Worm (Caenorhabditis elegans) whole organism, L4 larva: ENCODE measurements around the gene M03A1.8.
A peak's percentile ranks its signal among the peaks of the same experiment; 100 is the strongest.

Source experiments
- F37D6.2 ChIP-seq: sonication (generic microtip); optimal IDR thresholded peaks from 2 replicates; lab custom pipeline; 2016; ENCODE audit warnings: mild to moderate bottlenecking, missing genetic modification characterization, missing compliant biosample characterization
- F44E2.7 ChIP-seq: fragments of 200-800 bp; sonication (Bioruptor generic); IDR thresholded peaks from 2 replicates; pipeline ENCODE4 v2.1.2; 2022; ENCODE audit warnings: missing genetic modification characterization, missing compliant biosample characterization
- T26A8.4 ChIP-seq: fragments of 200-800 bp; sonication (Bioruptor generic); IDR thresholded peaks from 2 replicates; pipeline ENCODE4 v1.3.6; 2022; ENCODE audit warnings: missing genetic modification characterization, missing compliant biosample characterization
- ZK337.2 ChIP-seq: fragments of 200-800 bp; sonication (Bioruptor generic); IDR thresholded peaks from 2 replicates; pipeline ENCODE4 v1.3.6; 2022; ENCODE audit warnings: missing genetic modification reagents, missing genetic modification characterization, missing compliant biosample characterization
- ZK546.5 ChIP-seq, 2 experiments: sonication (generic microtip); optimal IDR thresholded peaks; 2 replicates each; lab custom pipeline; 2017; ENCODE audit warnings: missing biosample characterization in 2 of 2, missing genetic modification characterization in 2 of 2
- aha-1 ChIP-seq: fragments of 150-350 bp; peaks from one replicate; lab custom pipeline; 2014; ENCODE audit warnings: missing biosample characterization, missing genetic modification characterization
- ama-1 ChIP-seq: fragments of 150-350 bp; optimal IDR thresholded peaks from 2 replicates; lab custom pipeline; 2014; ENCODE audit warnings: inconsistent platforms, mixed read lengths
- attf-4 ChIP-seq: sonication (generic microtip); optimal IDR thresholded peaks from 3 replicates; lab custom pipeline; 2017; ENCODE audit warnings: missing biosample characterization, missing genetic modification characterization
- ceh-20 ChIP-seq: fragments of 200-800 bp; sonication (Bioruptor generic); IDR thresholded peaks from 2 replicates; pipeline ENCODE4 v1.3.6; 2022; ENCODE audit warnings: missing genetic modification reagents, missing genetic modification characterization, missing compliant biosample characterization
- ceh-44 ChIP-seq: fragments of 200-800 bp; sonication (Bioruptor generic); IDR thresholded peaks from 2 replicates; pipeline ENCODE4 v1.3.6; 2022; ENCODE audit warnings: missing genetic modification reagents, missing genetic modification characterization, missing compliant biosample characterization
- daf-12 ChIP-seq: fragments of 150-350 bp; optimal IDR thresholded peaks from 2 replicates; lab custom pipeline; 2014; ENCODE audit warnings: missing biosample characterization, missing genetic modification reagents, missing genetic modification characterization
- daf-16 ChIP-seq, 3 experiments: sonication (generic microtip); optimal IDR thresholded peaks; 2 replicates each; lab custom pipeline; 2016 to 2017; ENCODE audit warnings: missing genetic modification characterization in 3 of 3, missing genetic modification reagents in 3 of 3, mild to moderate bottlenecking in 2 of 3, missing compliant biosample characterization in 2 of 3, missing biosample characterization in 1 of 3, moderate library complexity in 1 of 3
- dmd-6 ChIP-seq: fragments of 200-800 bp; sonication (Bioruptor generic); IDR thresholded peaks from 2 replicates; pipeline ENCODE4 v1.3.6; 2022; ENCODE audit warnings: missing genetic modification reagents, missing genetic modification characterization, missing compliant biosample characterization
- dmd-9 ChIP-seq: fragments of 200-800 bp; sonication (Bioruptor generic); IDR thresholded peaks from 2 replicates; pipeline ENCODE4 v1.3.6; 2022; ENCODE audit warnings: missing genetic modification reagents, missing genetic modification characterization, missing compliant biosample characterization
- dve-1 ChIP-seq: sonication (generic microtip); optimal IDR thresholded peaks from 2 replicates; lab custom pipeline; 2017; ENCODE audit warnings: antibody characterized with exemption, mild to moderate bottlenecking, missing genetic modification characterization, missing compliant biosample characterization; ENCODE audit not compliant: insufficient read depth
- egl-27 ChIP-seq: sonication (generic microtip); optimal IDR thresholded peaks from 3 replicates; lab custom pipeline; 2017; ENCODE audit warnings: missing biosample characterization, missing genetic modification reagents, missing genetic modification characterization
- fkh-10 ChIP-seq: fragments of 150-350 bp; optimal IDR thresholded peaks from 2 replicates; lab custom pipeline; 2014; ENCODE audit warnings: missing biosample characterization, missing genetic modification reagents, missing genetic modification characterization
- fos-1 ChIP-seq: fragments of 150-350 bp; optimal IDR thresholded peaks from 2 replicates; lab custom pipeline; 2014; ENCODE audit warnings: missing biosample characterization, missing genetic modification characterization
- hif-1 ChIP-seq, 2 experiments: sonication (generic microtip); optimal IDR thresholded peaks; 2 replicates each; lab custom pipeline; 2016 to 2017; ENCODE audit warnings: missing compliant biosample characterization in 2 of 2, missing genetic modification characterization in 2 of 2, missing genetic modification reagents in 2 of 2, missing genotype in 2 of 2, mild to moderate bottlenecking in 1 of 2
- hlh-30 ChIP-seq: sonication (generic microtip); optimal IDR thresholded peaks from 2 replicates; lab custom pipeline; 2017; ENCODE audit warnings: antibody characterized with exemption, mild to moderate bottlenecking, missing genetic modification characterization, missing compliant biosample characterization; ENCODE audit not compliant: insufficient read depth
- hmg-1.1 ChIP-seq: fragments of 200-800 bp; sonication (Bioruptor generic); IDR thresholded peaks from 2 replicates; pipeline ENCODE4 v1.3.6; 2022; ENCODE audit warnings: missing genetic modification reagents, missing genetic modification characterization, missing compliant biosample characterization
- jun-1 ChIP-seq: fragments of 150-350 bp; optimal IDR thresholded peaks from 2 replicates; lab custom pipeline; 2014; ENCODE audit warnings: missing biosample characterization, missing genetic modification reagents, missing genetic modification characterization
- lim-7 ChIP-seq: fragments of 200-800 bp; sonication (Bioruptor generic); IDR thresholded peaks from 2 replicates; pipeline ENCODE4 v1.3.6; 2022; ENCODE audit warnings: missing genetic modification characterization, missing compliant biosample characterization
- lin-13 ChIP-seq: fragments of 150-350 bp; optimal IDR thresholded peaks from 2 replicates; lab custom pipeline; 2014; ENCODE audit warnings: missing biosample characterization, missing genetic modification reagents, missing genetic modification characterization
- lin-15B ChIP-seq: fragments of 150-350 bp; sonication (generic microtip); optimal IDR thresholded peaks from 3 replicates; lab custom pipeline; 2014; ENCODE audit warnings: missing biosample characterization, missing genetic modification characterization
- lir-3 ChIP-seq: sonication (generic microtip); optimal IDR thresholded peaks from 2 replicates; lab custom pipeline; 2016; ENCODE audit warnings: mild to moderate bottlenecking, missing genetic modification characterization, missing compliant biosample characterization
- madf-5 ChIP-seq, 2 experiments: fragments of 200-800 bp; sonication (Bioruptor generic); IDR thresholded peaks; 2 replicates each; pipeline ENCODE4 v1.3.6; 2022; ENCODE audit warnings: missing compliant biosample characterization in 2 of 2, missing genetic modification characterization in 2 of 2
- mes-2 ChIP-seq: sonication (generic microtip); optimal IDR thresholded peaks from 2 replicates; lab custom pipeline; 2016; ENCODE audit warnings: missing genotype, mild to moderate bottlenecking, missing genetic modification characterization, missing compliant biosample characterization; ENCODE audit not compliant: poor library complexity, severe bottlenecking
- mxl-3 ChIP-seq: fragments of 200-800 bp; sonication (Bioruptor generic); optimal IDR thresholded peaks from 2 replicates; lab custom pipeline; 2018; ENCODE audit warnings: mild to moderate bottlenecking, missing genetic modification characterization, missing compliant biosample characterization
- nhr-11 ChIP-seq: fragments of 150-350 bp; optimal IDR thresholded peaks from 2 replicates; lab custom pipeline; 2014; ENCODE audit warnings: missing biosample characterization, missing genetic modification characterization
- nhr-111 ChIP-seq: fragments of 200-800 bp; sonication (Bioruptor generic); optimal IDR thresholded peaks from 2 replicates; lab custom pipeline; 2018; ENCODE audit warnings: mild to moderate bottlenecking, missing genetic modification characterization, missing compliant biosample characterization
- nhr-28 ChIP-seq: fragments of 150-350 bp; optimal IDR thresholded peaks from 2 replicates; lab custom pipeline; 2014; ENCODE audit warnings: missing biosample characterization, missing genetic modification characterization
- nhr-42 ChIP-seq: fragments of 200-800 bp; sonication (Bioruptor generic); IDR thresholded peaks from 2 replicates; pipeline ENCODE4 v1.3.6; 2022; ENCODE audit warnings: missing genetic modification characterization, missing compliant biosample characterization
- pqm-1 ChIP-seq: sonication (generic microtip); optimal IDR thresholded peaks from 2 replicates; lab custom pipeline; 2017; ENCODE audit warnings: missing biosample characterization, missing genetic modification characterization
- rbr-2 ChIP-seq: sonication (generic microtip); optimal IDR thresholded peaks from 2 replicates; lab custom pipeline; 2016; ENCODE audit warnings: missing genotype, missing genetic modification characterization, missing compliant biosample characterization
- set-16 ChIP-seq: fragments of 200-800 bp; sonication (Bioruptor generic); IDR thresholded peaks from 2 replicates; pipeline ENCODE4 v1.3.6; 2022; ENCODE audit warnings: missing genetic modification reagents, missing genetic modification characterization, missing compliant biosample characterization
- skn-1 ChIP-seq: fragments of 150-350 bp; optimal IDR thresholded peaks from 2 replicates; lab custom pipeline; 2014; ENCODE audit warnings: missing biosample characterization, missing genetic modification characterization
- spr-3 ChIP-seq: fragments of 200-800 bp; sonication (Bioruptor generic); optimal IDR thresholded peaks from 2 replicates; lab custom pipeline; 2018; ENCODE audit warnings: mild to moderate bottlenecking, missing genetic modification characterization, missing compliant biosample characterization
- zag-1 ChIP-seq: fragments of 150-350 bp; optimal IDR thresholded peaks from 2 replicates; lab custom pipeline; 2014; ENCODE audit warnings: missing biosample characterization, missing genetic modification characterization

M03A1.8 gene

ce11 chrII:4598815-4599214 lies 38.7 kb downstream of the M03A1.8 start (continued):
- TF ChIP-seq F37D6.2 (tag; lab: Kevin White, UChicago): no peak

ce11 chrII:4599838-4600237 lies 39.7 kb downstream of the M03A1.8 start:
- TF ChIP-seq dve-1: no peak
- TF ChIP-seq set-16 (GFP tag; lab: Robert Waterston, UW): no peak
- no peak for TF ChIP-seq hlh-30
- TF ChIP-seq nhr-111 (GFP tag; lab: Kevin White, UChicago): no peak
- no peak for TF ChIP-seq daf-16 (GFP tag; optimal IDR thresholded peaks at IDR 0.05; lab: Kevin White, UChicago)
- TF ChIP-seq daf-16 (tag; optimal IDR thresholded peaks at IDR 0.05; lab: Kevin White, UChicago): peak; percentile 92
- TF ChIP-seq skn-1 (tag; lab: Kevin White, UChicago): no peak

ce11 chrII:4600276-4600675 lies 40.1 kb downstream of the M03A1.8 start:
- no peak for TF ChIP-seq jun-1 (tag; lab: Kevin White, UChicago)
- no peak for TF ChIP-seq lim-7 (GFP tag; lab: Robert Waterston, UW)
- TF ChIP-seq attf-4 (tag; lab: Kevin White, UChicago): no peak
- no peak for TF ChIP-seq ceh-20 (GFP tag; lab: Robert Waterston, UW)
- no peak for TF ChIP-seq mxl-3 (GFP tag; lab: Kevin White, UChicago)
- peak; percentile 86 for TF ChIP-seq aha-1 (tag; lab: Kevin White, UChicago)
- no peak for TF ChIP-seq fkh-10 (GFP tag; lab: Kevin White, UChicago)
- no peak for TF ChIP-seq ama-1 (lab: Kevin White, UChicago)
- TF ChIP-seq ceh-44 (GFP tag; lab: Robert Waterston, UW): no peak
- TF ChIP-seq egl-27: no peak
- TF ChIP-seq nhr-28 (tag; lab: Kevin White, UChicago): peak; percentile 32
- TF ChIP-seq mes-2 (tag; lab: Kevin White, UChicago): no peak
- TF ChIP-seq dmd-6: peak; percentile 16; the same call in 1 of the 2 replicates

- TF ChIP-seq daf-12 (tag; lab: Kevin White, UChicago): no peak
- TF ChIP-seq lir-3 (tag; lab: Kevin White, UChicago): no peak
- TF ChIP-seq lin-13: no peak
Observed at ce11 chrII:4600818-4601217, 40.7 kb downstream of the M03A1.8 start.

- no peak for TF ChIP-seq spr-3 (GFP tag; lab: Kevin White, UChicago)
- no peak for TF ChIP-seq dmd-9 (GFP tag; lab: Robert Waterston, UW)
- TF ChIP-seq hmg-1.1 (GFP tag; lab: Robert Waterston, UW): no peak
- TF ChIP-seq dmd-6: no peak
- TF ChIP-seq hlh-30: no peak
- TF ChIP-seq madf-5 (GFP tag; IDR thresholded peaks at IDR 0.05; lab: Robert Waterston, UW): no peak
- no peak for TF ChIP-seq F44E2.7 (GFP tag; lab: Robert Waterston, UW)
- no peak for TF ChIP-seq lim-7 (GFP tag; lab: Robert Waterston, UW)
- TF ChIP-seq ZK337.2 (GFP tag; lab: Robert Waterston, UW): no peak
- no peak for TF ChIP-seq nhr-42 (GFP tag; lab: Robert Waterston, UW)
- TF ChIP-seq, all 104 proteins: peak for 0
Observed at ce11 chrII:4601256-4601655, 41.1 kb downstream of the M03A1.8 start, which contains the start of gene ipla-1. TSS of gene ipla-1 (minus strand) at chrII:4601356.

- TF ChIP-seq pqm-1 (tag; lab: Kevin White, UChicago): no peak
- no peak for TF ChIP-seq F44E2.7 (GFP tag; lab: Robert Waterston, UW)
- TF ChIP-seq spr-3 (GFP tag; lab: Kevin White, UChicago): no peak
- no peak for TF ChIP-seq T26A8.4 (GFP tag; lab: Robert Waterston, UW)
- no peak for TF ChIP-seq ZK546.5 (tag; optimal IDR thresholded peaks at IDR 0.05; lab: Kevin White, UChicago)
- no peak for TF ChIP-seq nhr-11 (tag; lab: Kevin White, UChicago)
- TF ChIP-seq rbr-2 (tag; lab: Kevin White, UChicago): no peak
- no peak for TF ChIP-seq fos-1 (tag; lab: Kevin White, UChicago)
- no peak for TF ChIP-seq hif-1 (tag; optimal IDR thresholded peaks at IDR 0.05; lab: Kevin White, UChicago)
- no peak for TF ChIP-seq lin-15B (tag; lab: Kevin White, UChicago)
- TF ChIP-seq dmd-9 (GFP tag; lab: Robert Waterston, UW): no peak
- no peak for TF ChIP-seq zag-1 (tag; lab: Kevin White, UChicago)
Observed at ce11 chrII:4602533-4602932, 42.4 kb downstream of the M03A1.8 start, which contains the start of gene coa-3. TSS of gene coa-3 (minus strand) at chrII:4602633.
